Worm (Caenorhabditis elegans): Measurements from ENCODE around the gene cnc-11.

DNA sequence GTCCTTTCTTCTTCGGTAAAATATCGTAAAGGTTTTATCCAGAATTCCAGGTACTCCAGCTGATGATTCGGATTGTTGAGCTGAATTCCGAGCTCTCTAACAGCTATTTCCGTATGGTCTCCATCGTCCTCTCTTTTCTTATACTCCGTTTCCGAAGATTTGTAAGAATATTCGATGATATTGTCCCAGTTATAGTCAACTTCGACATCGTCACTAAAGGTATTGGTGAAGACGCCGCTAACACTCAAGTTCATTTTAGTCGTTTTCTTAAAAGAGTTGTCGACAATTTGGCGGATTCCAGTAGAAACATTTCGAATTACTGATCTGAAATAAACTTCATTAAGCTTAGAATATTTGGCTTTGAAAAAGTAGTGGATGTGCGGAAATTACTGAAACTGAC lies 7.0 kb upstream of the cnc-11 start:
- TF ChIP-seq hlh-30 (tag; optimal IDR thresholded peaks at IDR 0.05; ENCODE audit: insufficient read depth): no peak
- TF ChIP-seq fkh-10 (GFP tag; optimal IDR thresholded peaks at IDR 0.05): no peak
- no peak for TF ChIP-seq rnt-1 (tag; optimal IDR thresholded peaks at IDR 0.05)
- no peak for TF ChIP-seq ama-1 (optimal IDR thresholded peaks at IDR 0.05)
- TF ChIP-seq elt-2 (tag; optimal IDR thresholded peaks at IDR 0.05): no peak
- TF ChIP-seq mec-3 (tag; optimal IDR thresholded peaks at IDR 0.05; ENCODE audit: borderline replicate concordance): no peak
- no peak for TF ChIP-seq unc-42 (tag; optimal IDR thresholded peaks at IDR 0.05)
- TF ChIP-seq hlh-8 (tag; optimal IDR thresholded peaks at IDR 0.05): no peak

Data from whole organism, late embryonic.